Fruit fly (Drosophila melanogaster) S2 (cell line): ENCODE measurements around the gene LanB1.

ENCODE experiments used
- CG8478 ChIP-seq: fragments of >200 bp; optimal IDR thresholded peaks from 2 replicates; lab custom pipeline; 2018
- CTCF ChIP-seq, 2 experiments: fragments of >200 bp; optimal IDR thresholded peaks; 2 replicates each; lab custom pipeline; 2018

LanB1 gene

DNA sequence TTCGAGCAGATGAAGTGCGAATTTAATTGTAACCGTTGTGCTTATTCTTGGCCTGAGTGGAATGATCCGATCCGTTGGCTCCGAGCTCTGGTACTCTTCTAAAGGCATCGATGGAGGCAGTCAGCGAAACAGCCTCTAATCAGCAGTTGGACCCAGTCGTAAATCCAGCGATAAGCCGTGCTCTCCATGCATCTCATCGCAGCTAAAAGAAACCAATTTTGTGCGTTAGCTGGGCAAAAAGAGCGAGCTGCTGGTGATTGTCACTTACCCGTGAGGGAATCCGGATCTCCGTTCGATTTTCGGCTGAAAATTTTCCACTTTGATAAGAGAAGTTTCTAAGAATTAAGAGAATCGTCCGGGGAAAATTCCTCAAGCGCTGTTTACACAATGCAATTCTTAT lies 15.4 kb upstream of the LanB1 start, which contains the start of gene LKRSDH:
LKRSDH (minus strand) TSS at position 101 of the 400 bp plus-strand sequence.
- no peak for TF ChIP-seq CG8478 (lab: Kevin White, UChicago)
- TF ChIP-seq CTCF (optimal IDR thresholded peaks at IDR 0.05; lab: Kevin White, UChicago) = no peak

dm6 chr2L:7799804-7800433 lies 11.3 kb upstream of the LanB1 start, which contains the start of the genes Herp and r2d2:
Gene Herp, minus strand, starts transcription at chr2L:7800058.
Gene r2d2, plus strand, starts transcription at chr2L:7800147.
- TF ChIP-seq CG8478 (lab: Kevin White, UChicago) (no peak), CTCF (optimal IDR thresholded peaks at IDR 0.05; lab: Kevin White, UChicago) (peak in 1 of 2 experiments; percentile 17)

dm6 chr2L:7807563-7807962 lies 3.7 kb upstream of the LanB1 start:
- TF ChIP-seq CG8478 (lab: Kevin White, UChicago) (no peak), CTCF (optimal IDR thresholded peaks at IDR 0.05; lab: Kevin White, UChicago) (no peak)

- peak; percentile 73 to 76 for TF ChIP-seq CTCF (optimal IDR thresholded peaks at IDR 0.05; lab: Kevin White, UChicago)
- no peak for TF ChIP-seq CG8478 (lab: Kevin White, UChicago)
These were observed 2.1 kb upstream of the LanB1 start for dm6 chr2L:7808886-7809698.

dm6 chr2L:7809699-7810088 lies 1.5 kb upstream of the LanB1 start:
- TF ChIP-seq CTCF (optimal IDR thresholded peaks at IDR 0.05; lab: Kevin White, UChicago) (no peak), CG8478 (lab: Kevin White, UChicago) (no peak)

DNA sequence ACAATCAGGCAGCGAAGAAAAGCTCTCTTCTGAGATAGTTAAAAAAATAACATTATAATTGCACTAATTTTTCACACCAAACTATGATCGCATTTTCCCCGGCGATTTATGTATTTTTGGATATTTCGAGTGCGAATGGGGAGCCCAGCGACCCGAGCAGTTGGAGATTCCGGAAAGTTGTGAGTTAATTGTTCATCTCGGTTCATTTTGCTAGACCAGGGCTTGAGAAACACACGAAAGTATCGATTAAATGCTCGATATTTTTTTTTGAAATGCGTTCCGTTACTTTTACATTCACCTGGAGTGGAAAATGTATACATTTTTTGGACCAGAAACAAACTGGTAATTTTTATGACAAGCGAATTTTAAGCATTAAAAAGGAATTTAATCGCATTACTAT lies 719 bp upstream of the LanB1 start, which contains the start of gene Cdc14:
Cdc14 (minus strand) TSS at position 185 of the 400 bp plus-strand sequence.
- TF ChIP-seq CTCF (optimal IDR thresholded peaks at IDR 0.05; lab: Kevin White, UChicago) (peak in 1 of 2 experiments; percentile 1), CG8478 (lab: Kevin White, UChicago) (no peak)

dm6 chr2L:7812555-7813339 lies 1.5 kb downstream of the LanB1 start:
- TF ChIP-seq CG8478 (lab: Kevin White, UChicago) (no peak), CTCF (optimal IDR thresholded peaks at IDR 0.05; lab: Kevin White, UChicago) (no peak)

- no peak for TF ChIP-seq CG8478 (lab: Kevin White, UChicago)
- TF ChIP-seq CTCF (optimal IDR thresholded peaks at IDR 0.05; lab: Kevin White, UChicago) = no peak
These were observed 2.1 kb downstream of the LanB1 start for dm6 chr2L:7813357-7813756.

DNA sequence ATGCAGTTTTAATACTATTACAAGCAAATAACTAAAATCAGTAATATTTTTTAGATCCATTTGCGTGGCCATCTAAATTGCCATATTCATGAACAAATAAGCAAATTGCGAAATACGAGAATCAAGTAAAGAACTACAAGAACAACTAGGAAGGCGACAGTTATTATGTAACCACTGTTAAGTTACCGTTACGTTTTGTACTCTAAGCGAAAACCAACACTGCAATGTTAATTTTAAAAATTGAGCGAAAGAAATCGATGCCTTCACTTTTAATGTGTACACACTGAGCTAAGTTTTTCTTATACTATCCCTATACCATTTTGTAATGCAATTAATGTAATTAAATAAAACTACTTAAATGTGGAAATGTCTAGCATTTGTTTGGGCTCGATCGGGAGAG lies 9.2 kb downstream of the LanB1 start:
- TF ChIP-seq CTCF (optimal IDR thresholded peaks at IDR 0.05; lab: Kevin White, UChicago) (no peak), CG8478 (lab: Kevin White, UChicago) (no peak)

dm6 chr2L:7820851-7821250 lies 9.6 kb downstream of the LanB1 start, which contains the start of gene CG7115:
Gene CG7115, plus strand, starts transcription at chr2L:7821151.
- no peak for TF ChIP-seq CG8478 (lab: Kevin White, UChicago)

dm6 chr2L:7821279-7821848 lies 10.1 kb downstream of the LanB1 start:
- TF ChIP-seq CG8478 (lab: Kevin White, UChicago) (no peak), CTCF (optimal IDR thresholded peaks at IDR 0.05; lab: Kevin White, UChicago) (no peak)

DNA sequence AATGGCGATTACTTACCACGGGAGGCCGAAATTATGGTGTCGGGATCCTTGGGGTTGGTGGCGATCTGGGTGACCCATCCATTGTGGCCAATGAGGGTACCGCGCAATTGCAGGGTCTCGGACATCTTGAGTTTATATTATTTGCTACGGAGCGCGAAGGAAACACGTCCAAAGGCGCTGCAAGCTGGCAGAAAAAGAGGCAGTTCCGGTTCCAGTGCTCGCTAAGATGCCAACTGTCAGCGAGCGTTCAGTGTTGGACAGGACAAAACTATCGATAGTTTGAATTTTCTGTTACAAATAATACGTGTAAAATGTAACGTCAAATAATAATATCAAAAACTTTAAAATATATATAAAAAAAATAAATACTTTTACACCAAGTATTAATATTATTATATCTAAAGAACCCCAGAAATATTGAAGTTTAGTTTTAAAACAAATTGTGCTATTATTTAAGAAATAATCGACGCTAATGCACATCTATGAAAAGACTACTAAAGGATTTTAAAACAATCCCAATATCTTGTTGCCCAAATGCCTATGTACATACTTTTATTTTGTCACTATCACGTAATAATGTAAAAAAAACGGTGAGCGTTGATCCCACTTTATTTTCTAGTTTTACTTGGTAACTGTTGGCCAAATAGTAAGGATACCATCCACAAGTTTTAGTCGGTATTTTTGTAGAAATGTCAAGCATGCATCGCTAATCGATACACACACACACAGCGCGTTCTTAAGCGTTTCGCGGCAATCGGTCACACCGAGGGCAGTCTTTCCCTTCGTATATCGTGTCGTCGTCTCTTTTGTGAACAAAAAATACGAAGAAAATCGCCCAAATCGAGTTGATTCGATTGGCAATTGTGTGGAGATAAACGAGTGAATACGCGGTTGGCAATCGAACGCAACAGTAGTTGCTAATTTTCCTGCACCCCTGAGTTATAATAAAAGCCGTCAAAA lies 16.1 kb downstream of the LanB1 start, which contains the start of the genes Rack1 and mts:
Rack1 (minus strand) TSS at position 271 of the 960 bp plus-strand sequence.
mts (plus strand) TSS at position 606 of the 960 bp plus-strand sequence.
- no peak for TF ChIP-seq CG8478 (lab: Kevin White, UChicago)
- peak in 1 of 2 experiments; percentile 22 for TF ChIP-seq CTCF (optimal IDR thresholded peaks at IDR 0.05; lab: Kevin White, UChicago)

DNA sequence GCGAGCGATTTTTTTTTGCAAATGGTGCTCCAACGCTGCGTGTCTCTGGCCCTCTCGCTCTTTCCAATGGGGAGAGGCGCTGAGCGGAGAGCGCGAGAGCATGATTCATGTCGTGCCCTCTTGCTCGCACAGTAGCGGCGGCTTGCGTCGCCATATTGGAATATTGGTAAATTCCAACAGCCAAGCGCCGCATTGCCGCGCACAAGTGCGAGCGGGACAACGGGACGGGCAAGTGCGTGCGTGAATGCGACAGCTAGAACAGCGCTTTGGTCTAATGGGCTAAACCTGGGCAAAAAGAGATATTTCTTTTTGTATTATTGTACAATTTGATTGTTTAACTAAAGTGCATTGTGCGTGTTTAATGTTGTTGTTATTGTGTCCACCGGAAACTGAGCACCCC lies 17.0 kb downstream of the LanB1 start:
- TF ChIP-seq CG8478 (lab: Kevin White, UChicago) = no peak
- peak; percentile 22 to 60 for TF ChIP-seq CTCF (optimal IDR thresholded peaks at IDR 0.05; lab: Kevin White, UChicago)
